Worm (Caenorhabditis elegans): ENCODE measurements around the gene srsx-21.

DNA sequence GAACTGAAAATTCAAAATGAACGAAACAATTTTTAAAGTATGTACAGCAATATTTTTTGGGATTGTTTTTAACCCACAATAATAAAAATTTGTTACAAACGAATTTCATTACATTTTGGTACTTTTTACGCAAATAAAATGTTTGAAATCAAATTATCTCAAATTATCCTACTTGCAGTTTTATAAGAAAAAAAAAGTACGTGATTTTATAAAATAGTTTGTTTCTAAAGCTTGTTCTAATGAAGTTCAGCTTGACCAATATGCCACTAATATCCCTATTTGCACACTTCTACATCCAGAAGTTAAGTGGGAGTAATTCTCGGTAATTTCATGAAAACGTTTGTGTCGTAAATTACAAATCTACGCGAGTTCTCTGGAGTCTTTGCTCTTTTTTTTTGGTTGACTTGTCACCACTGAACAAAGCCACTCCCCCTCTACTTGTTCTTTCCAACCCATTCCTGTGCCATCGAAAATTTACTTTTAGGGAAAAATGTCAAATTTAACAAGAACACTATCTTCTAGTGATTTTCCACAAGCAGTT lies 5.7 kb downstream of the srsx-21 start, which contains the start of gene sru-8:
- no peak for TF ChIP-seq mcd-1 (GFP tag; IDR thresholded peaks at IDR 0.05)
- TF ChIP-seq sptf-2 (GFP tag; optimal IDR thresholded peaks at IDR 0.05): no peak
- no peak for TF ChIP-seq F57A8.1 (GFP tag; optimal IDR thresholded peaks at IDR 0.05)
- TF ChIP-seq tlf-1 (GFP tag; optimal IDR thresholded peaks at IDR 0.05): no peak
